Fruit fly (Drosophila melanogaster) whole organism, prepupa: ENCODE results near the gene CG8119.

Experiments used
- CG10631 ChIP-seq: fragments of 200-800 bp; sonication (Bioruptor generic); optimal IDR thresholded peaks from 2 replicates; lab custom pipeline; 2016; ENCODE audit warnings: missing biosample characterization, missing genetic modification characterization
- CG10669 ChIP-seq: fragments of 200-800 bp; sonication (Bioruptor generic); optimal IDR thresholded peaks from 3 replicates; lab custom pipeline; 2018; ENCODE audit warnings: missing biosample characterization, mild to moderate bottlenecking, missing genetic modification characterization, moderate library complexity
- CG11294 ChIP-seq: fragments of 200-800 bp; sonication (Bioruptor generic); IDR thresholded peaks from 2 replicates; pipeline ENCODE4 v1.3.6; 2022; ENCODE audit warnings: missing biosample characterization, missing genetic modification characterization
- CG11762 ChIP-seq: fragments of 200-800 bp; sonication (Bioruptor generic); optimal IDR thresholded peaks from 3 replicates; lab custom pipeline; 2016; ENCODE audit warnings: missing biosample characterization, missing genetic modification characterization; ENCODE audit not compliant: insufficient read depth
- CG11902 ChIP-seq: fragments of 200-800 bp; sonication (Bioruptor generic); optimal IDR thresholded peaks from 3 replicates; lab custom pipeline; 2016; ENCODE audit warnings: missing biosample characterization, missing genetic modification characterization
- CG1621 ChIP-seq: fragments of 200-800 bp; sonication (Bioruptor generic); optimal IDR thresholded peaks from 3 replicates; lab custom pipeline; 2018; ENCODE audit warnings: missing biosample characterization, mild to moderate bottlenecking, missing genetic modification characterization
- CG16779 ChIP-seq: fragments of 200-800 bp; sonication (Bioruptor generic); optimal IDR thresholded peaks from 3 replicates; lab custom pipeline; 2017; ENCODE audit warnings: missing biosample characterization, mild to moderate bottlenecking, missing genetic modification characterization
- CG3032 ChIP-seq: fragments of 200-800 bp; optimal IDR thresholded peaks from 2 replicates; lab custom pipeline; 2019; ENCODE audit warnings: missing biosample characterization, mild to moderate bottlenecking, missing genetic modification characterization, moderate library complexity
- CG31627 ChIP-seq: fragments of 200-800 bp; sonication (Bioruptor generic); optimal IDR thresholded peaks from 3 replicates; lab custom pipeline; 2016; ENCODE audit warnings: missing biosample characterization, missing genetic modification characterization
- CG34406 ChIP-seq: fragments of 200-800 bp; sonication (Bioruptor generic); optimal IDR thresholded peaks from 3 replicates; lab custom pipeline; 2016; ENCODE audit warnings: missing biosample characterization, missing genetic modification characterization
- CG3919 ChIP-seq: fragments of 200-800 bp; sonication (Bioruptor generic); optimal IDR thresholded peaks from 3 replicates; lab custom pipeline; 2016; ENCODE audit warnings: missing biosample characterization, missing genetic modification characterization
- CG4318 ChIP-seq: fragments of 200-800 bp; sonication (Bioruptor generic); optimal IDR thresholded peaks from 3 replicates; lab custom pipeline; 2017; ENCODE audit warnings: missing biosample characterization, mild to moderate bottlenecking, missing genetic modification characterization
- CG6276 ChIP-seq: fragments of 200-800 bp; sonication (Bioruptor generic); optimal IDR thresholded peaks from 2 replicates; lab custom pipeline; 2017; ENCODE audit warnings: missing biosample characterization, mild to moderate bottlenecking, missing genetic modification characterization
- CG6792 ChIP-seq: fragments of 200-800 bp; sonication (Bioruptor generic); optimal IDR thresholded peaks from 3 replicates; lab custom pipeline; 2016; ENCODE audit warnings: missing biosample characterization, missing genetic modification characterization
- CG6854 ChIP-seq: fragments of 200-800 bp; sonication (Bioruptor generic); optimal IDR thresholded peaks from 2 replicates; lab custom pipeline; 2017; ENCODE audit warnings: missing biosample characterization, mild to moderate bottlenecking, missing genetic modification characterization
- CG7368 ChIP-seq: fragments of 200-800 bp; sonication (Bioruptor generic); optimal IDR thresholded peaks from 3 replicates; lab custom pipeline; 2016; ENCODE audit warnings: missing biosample characterization, missing genetic modification characterization
- CG8632 ChIP-seq: fragments of 200-800 bp; sonication (Bioruptor generic); optimal IDR thresholded peaks from 3 replicates; lab custom pipeline; 2016; ENCODE audit warnings: missing biosample characterization, missing genetic modification characterization
- CG9139 ChIP-seq: fragments of 200-800 bp; sonication (Bioruptor generic); optimal IDR thresholded peaks from 3 replicates; lab custom pipeline; 2017; ENCODE audit warnings: missing biosample characterization, mild to moderate bottlenecking, missing genetic modification characterization
- Eip75B ChIP-seq: fragments of 200-800 bp; sonication (Bioruptor generic); optimal IDR thresholded peaks from 3 replicates; lab custom pipeline; 2016; ENCODE audit warnings: missing biosample characterization, missing genetic modification characterization
- Eip78C ChIP-seq: fragments of 200-800 bp; sonication (Bioruptor generic); peaks from one replicate; lab custom pipeline; 2016; ENCODE audit warnings: missing biosample characterization, missing genetic modification characterization
- Eip93F ChIP-seq: fragments of 200-800 bp; sonication (Bioruptor generic); optimal IDR thresholded peaks from 2 replicates; lab custom pipeline; 2016; ENCODE audit warnings: missing biosample characterization, mild to moderate bottlenecking, missing genetic modification characterization
- Ets96B ChIP-seq: fragments of 200-800 bp; optimal IDR thresholded peaks from 2 replicates; lab custom pipeline; 2019; ENCODE audit warnings: missing biosample characterization, mild to moderate bottlenecking, missing genetic modification characterization, moderate library complexity
- Gug ChIP-seq: fragments of 200-800 bp; sonication (Bioruptor generic); IDR thresholded peaks from 2 replicates; pipeline ENCODE4 v1.3.6; 2022; ENCODE audit warnings: missing biosample characterization, missing genetic modification characterization
- Hr38 ChIP-seq: sonication (Bioruptor generic); optimal IDR thresholded peaks from 2 replicates; lab custom pipeline; 2016; ENCODE audit warnings: missing biosample characterization, missing genetic modification characterization
- Hr39 ChIP-seq: fragments of 200-800 bp; sonication (Bioruptor generic); optimal IDR thresholded peaks from 2 replicates; lab custom pipeline; 2016; ENCODE audit warnings: missing biosample characterization, missing genetic modification characterization
- Hr4 ChIP-seq: fragments of 200-800 bp; sonication (Bioruptor generic); optimal IDR thresholded peaks from 3 replicates; lab custom pipeline; 2016; ENCODE audit warnings: missing biosample characterization, missing genetic modification characterization
- Lpt ChIP-seq: fragments of 200-800 bp; sonication (Bioruptor generic); optimal IDR thresholded peaks from 3 replicates; lab custom pipeline; 2016; ENCODE audit warnings: missing biosample characterization, missing genetic modification characterization
- Met ChIP-seq: fragments of 200-800 bp; sonication (Bioruptor generic); optimal IDR thresholded peaks from 3 replicates; lab custom pipeline; 2016; ENCODE audit warnings: missing biosample characterization, missing genetic modification characterization
- OdsH ChIP-seq: fragments of 200-800 bp; sonication (Bioruptor generic); optimal IDR thresholded peaks from 3 replicates; lab custom pipeline; 2016; ENCODE audit warnings: missing biosample characterization, missing genetic modification characterization
- Sox102F ChIP-seq: fragments of 200-800 bp; sonication (Bioruptor generic); optimal IDR thresholded peaks from 2 replicates; lab custom pipeline; 2016; ENCODE audit warnings: missing biosample characterization, mild to moderate bottlenecking, missing genetic modification characterization
- Sox14 ChIP-seq: fragments of 200-800 bp; sonication (Bioruptor generic); optimal IDR thresholded peaks from 3 replicates; lab custom pipeline; 2016; ENCODE audit warnings: missing biosample characterization, missing genetic modification characterization
- Sox15 ChIP-seq: fragments of 200-800 bp; sonication (Bioruptor generic); optimal IDR thresholded peaks from 3 replicates; lab custom pipeline; 2016; ENCODE audit warnings: missing biosample characterization, missing genetic modification characterization
- acj6 ChIP-seq: fragments of 200-800 bp; sonication (Bioruptor generic); optimal IDR thresholded peaks from 3 replicates; lab custom pipeline; 2016; ENCODE audit warnings: missing biosample characterization, missing genetic modification characterization
- cyc ChIP-seq: fragments of 200-800 bp; sonication (Bioruptor generic); optimal IDR thresholded peaks from 3 replicates; lab custom pipeline; 2016; ENCODE audit warnings: missing biosample characterization, missing genetic modification characterization
- dac ChIP-seq: fragments of 200-800 bp; sonication (Bioruptor generic); optimal IDR thresholded peaks from 2 replicates; lab custom pipeline; 2017; ENCODE audit warnings: missing biosample characterization, mild to moderate bottlenecking, missing genetic modification characterization
- eg ChIP-seq: fragments of 200-800 bp; sonication (Bioruptor generic); IDR thresholded peaks from 3 replicates; pipeline ENCODE4 v1.3.6; 2022; ENCODE audit warnings: missing biosample characterization, missing genetic modification characterization
- esn ChIP-seq: fragments of 200-800 bp; sonication (Bioruptor generic); optimal IDR thresholded peaks from 2 replicates; lab custom pipeline; 2016; ENCODE audit warnings: missing biosample characterization, mild to moderate bottlenecking, missing genetic modification characterization, moderate library complexity
- fd85E ChIP-seq: fragments of 200-800 bp; sonication (Bioruptor generic); optimal IDR thresholded peaks from 3 replicates; lab custom pipeline; 2016; ENCODE audit warnings: missing biosample characterization, missing genetic modification characterization
- fkh ChIP-seq: fragments of 200-800 bp; sonication (Bioruptor generic); optimal IDR thresholded peaks from 3 replicates; lab custom pipeline; 2017; ENCODE audit warnings: missing biosample characterization, mild to moderate bottlenecking, missing genetic modification characterization, moderate library complexity
- lz ChIP-seq: fragments of 200-800 bp; sonication (Bioruptor generic); optimal IDR thresholded peaks from 3 replicates; lab custom pipeline; 2016; ENCODE audit warnings: missing biosample characterization, missing genetic modification characterization
- pdm3 ChIP-seq: fragments of 200-800 bp; sonication (Bioruptor generic); optimal IDR thresholded peaks from 3 replicates; lab custom pipeline; 2016; ENCODE audit warnings: missing biosample characterization, missing genetic modification characterization
- salr ChIP-seq, 2 experiments: fragments of 200-800 bp; sonication (Bioruptor generic); optimal IDR thresholded peaks; 3 replicates each; lab custom pipeline; 2016 to 2018; ENCODE audit warnings: missing biosample characterization in 2 of 2, missing genetic modification characterization in 2 of 2, mild to moderate bottlenecking in 1 of 2
- spab ChIP-seq: fragments of 200-800 bp; sonication (Bioruptor generic); optimal IDR thresholded peaks from 2 replicates; lab custom pipeline; 2017; ENCODE audit warnings: missing biosample characterization, mild to moderate bottlenecking, missing genetic modification characterization, missing genetic modification reagents
- ss ChIP-seq, 2 experiments: fragments of 200-800 bp; sonication (Bioruptor generic); optimal IDR thresholded peaks; 2 replicates in 1 of 2; 3 replicates in 1 of 2; lab custom pipeline; 2017 to 2018; ENCODE audit warnings: mild to moderate bottlenecking in 2 of 2, missing biosample characterization in 2 of 2, missing genetic modification characterization in 2 of 2, moderate library complexity in 1 of 2
- svp ChIP-seq: fragments of 200-800 bp; sonication (Bioruptor generic); peaks from one replicate; lab custom pipeline; 2016; ENCODE audit warnings: missing biosample characterization, missing genetic modification characterization

The CG8119 gene

DNA sequence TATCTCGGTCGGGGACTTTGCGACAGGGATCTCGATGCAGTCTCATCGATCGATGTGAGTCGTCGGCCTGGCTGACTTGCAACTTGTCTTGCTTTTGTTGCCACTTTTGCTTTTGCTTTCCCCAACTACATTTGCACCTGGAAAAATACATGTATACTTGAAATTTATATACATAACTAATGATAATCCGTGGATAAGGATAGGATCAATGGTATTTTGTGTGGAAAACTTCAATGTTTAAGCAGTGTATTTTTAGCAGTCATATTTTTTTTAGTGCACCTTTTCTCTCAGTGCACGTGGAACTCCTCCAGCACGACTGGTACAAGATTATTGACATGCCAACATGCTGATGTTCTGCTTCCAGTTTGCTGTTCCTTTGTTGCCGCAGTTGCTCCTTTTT lies 23.4 kb upstream of the CG8119 start (continued):
- peak; percentile 56 for TF ChIP-seq Gug (GFP tag; lab: Robert Waterston, UW)
- TF ChIP-seq CG11294 (GFP tag; lab: Robert Waterston, UW), result 0 out of 2 replicates have a peak, but pooled peaks have one; percentile 39
- TF ChIP-seq eg (GFP tag; lab: Robert Waterston, UW), result peak; percentile 73
- peak; percentile 32 for TF ChIP-seq CG3032 (tag; lab: Kevin White, UChicago)
- TF ChIP-seq CG11902 (GFP tag; lab: Kevin White, UChicago), result no peak
- no peak for TF ChIP-seq lz
- TF ChIP-seq CG31627 (GFP tag; lab: Kevin White, UChicago), result no peak
- TF ChIP-seq Ets96B (tag; lab: Kevin White, UChicago), result peak; percentile 47
- TF ChIP-seq Hr38 (GFP tag; lab: Kevin White, UChicago), result no peak
- no peak for TF ChIP-seq fd85E (GFP tag; lab: Kevin White, UChicago)
- TF ChIP-seq CG3919 (GFP tag; lab: Kevin White, UChicago), result peak; percentile 62
- TF ChIP-seq CG6854 (GFP tag; lab: Kevin White, UChicago), result no peak
- TF ChIP-seq Met, result no peak
- peak in 1 of 2 experiments; percentile 53 for TF ChIP-seq salr (GFP tag; optimal IDR thresholded peaks at IDR 0.05; lab: Kevin White, UChicago)
- TF ChIP-seq Lpt (GFP tag; lab: Kevin White, UChicago), result peak; percentile 16
- peak; percentile 3 for TF ChIP-seq Eip75B (GFP tag; lab: Kevin White, UChicago)
- no peak for TF ChIP-seq dac
- no peak for TF ChIP-seq ss (GFP tag; optimal IDR thresholded peaks at IDR 0.05; lab: Kevin White, UChicago)
- peak; percentile 41 for TF ChIP-seq CG4318
- TF ChIP-seq Eip93F (GFP tag; lab: Kevin White, UChicago), result no peak
- TF ChIP-seq CG11762 (GFP tag; lab: Kevin White, UChicago), result peak; percentile 35
- TF ChIP-seq CG10631 (GFP tag; lab: Kevin White, UChicago), result peak; percentile 61

DNA sequence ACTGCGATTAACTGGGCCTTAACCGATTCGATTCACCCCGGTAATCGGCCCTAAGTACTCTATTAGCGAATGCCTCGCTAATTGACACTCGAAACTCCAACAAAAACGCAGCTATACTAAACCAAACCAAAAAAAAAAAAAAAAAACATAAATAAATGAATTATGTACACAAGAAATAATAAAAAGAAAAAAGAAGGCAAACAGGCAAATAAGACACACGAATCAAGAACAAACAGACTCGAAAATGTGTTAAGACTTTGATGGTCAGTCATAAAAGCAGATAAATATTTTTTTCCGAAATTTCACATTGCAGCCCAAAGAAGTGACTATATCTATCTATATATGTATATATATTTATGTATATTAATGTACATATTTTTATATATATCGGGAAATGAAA lies 22.5 kb upstream of the CG8119 start:
- no peak for TF ChIP-seq CG34406 (GFP tag; lab: Kevin White, UChicago)
- TF ChIP-seq fkh, result peak; percentile 54
- peak; percentile 2 for TF ChIP-seq Eip78C (GFP tag; lab: Kevin White, UChicago)

DNA sequence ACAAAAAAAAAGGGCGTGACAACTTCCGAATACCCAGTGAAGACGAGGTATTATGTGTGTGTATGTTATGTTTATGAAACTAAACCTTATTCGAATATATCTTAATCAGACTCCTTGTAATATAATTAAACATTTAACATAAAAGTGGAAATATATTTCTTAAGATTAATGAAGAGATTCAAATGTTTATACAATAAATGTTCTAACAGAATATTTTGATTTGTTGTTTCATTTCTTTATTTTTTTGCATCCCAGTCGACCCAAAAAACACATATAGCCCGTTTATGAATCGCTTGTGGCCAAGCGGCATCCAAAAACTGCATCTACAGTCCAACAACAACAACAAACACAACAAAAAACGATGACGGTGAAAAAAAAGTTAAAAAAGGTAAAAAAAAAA lies 20.3 kb upstream of the CG8119 start:
- TF ChIP-seq Sox14 (peak; percentile 43), Ets96B (tag; lab: Kevin White, UChicago) (peak; percentile 70), Hr39 (GFP tag; lab: Kevin White, UChicago) (peak; percentile 46), CG16779 (tag; lab: Kevin White, UChicago) (peak; percentile 40), Hr38 (GFP tag; lab: Kevin White, UChicago) (no peak), CG8632 (GFP tag; lab: Kevin White, UChicago) (peak; percentile 57), Sox102F (GFP tag; lab: Kevin White, UChicago) (peak; percentile 62), OdsH (peak; percentile 62), dac (no peak), fkh (no peak), CG11762 (GFP tag; lab: Kevin White, UChicago) (peak; percentile 48), CG9139 (GFP tag; lab: Kevin White, UChicago) (peak; percentile 41), CG11294 (GFP tag; lab: Robert Waterston, UW) (no peak), CG6854 (GFP tag; lab: Kevin White, UChicago) (no peak), pdm3 (GFP tag; lab: Kevin White, UChicago) (peak; percentile 64), salr (GFP tag; optimal IDR thresholded peaks at IDR 0.05; lab: Kevin White, UChicago) (peak in 1 of 2 experiments; percentile 62), CG3032 (tag; lab: Kevin White, UChicago) (peak; percentile 73), Eip78C (GFP tag; lab: Kevin White, UChicago) (peak; percentile 94), CG3919 (GFP tag; lab: Kevin White, UChicago) (peak; percentile 58), CG10669 (GFP tag; lab: Kevin White, UChicago) (peak; percentile 67), Gug (GFP tag; lab: Robert Waterston, UW) (no peak), eg (GFP tag; lab: Robert Waterston, UW) (0 out of 3 replicates have a peak, but pooled peaks have one; percentile 23), Hr4 (GFP tag; lab: Kevin White, UChicago) (peak; percentile 38), CG6276 (GFP tag; lab: Kevin White, UChicago) (no peak), CG1621 (tag; lab: Kevin White, UChicago) (no peak), spab (GFP tag; lab: Kevin White, UChicago) (peak; percentile 68), Eip75B (GFP tag; lab: Kevin White, UChicago) (peak; percentile 46), Sox15 (GFP tag; lab: Kevin White, UChicago) (peak; percentile 32), CG6792 (GFP tag; lab: Kevin White, UChicago) (peak; percentile 59), Met (peak; percentile 75), ss (GFP tag; optimal IDR thresholded peaks at IDR 0.05; lab: Kevin White, UChicago) (peak; percentile 72 to 88), CG34406 (GFP tag; lab: Kevin White, UChicago) (peak; percentile 73), esn (GFP tag; lab: Kevin White, UChicago) (peak; percentile 77), svp (GFP tag; lab: Kevin White, UChicago) (peak; percentile 88), fd85E (GFP tag; lab: Kevin White, UChicago) (no peak), cyc (peak; percentile 65), CG4318 (no peak), CG7368 (GFP tag; lab: Kevin White, UChicago) (peak; percentile 52), acj6 (GFP tag; lab: Kevin White, UChicago) (peak; percentile 60)
